Fruit fly (Drosophila melanogaster) whole organism, embryonic: ENCODE measurements around the gene CG16758.

Experiments used
- ATbp ChIP-seq: fragments of 200-800 bp; sonication (Bioruptor generic); optimal IDR thresholded peaks from 2 replicates; lab custom pipeline; 2017; ENCODE audit warnings: missing biosample characterization, mild to moderate bottlenecking, missing genetic modification characterization, missing genetic modification reagents
- CG15073 ChIP-seq: fragments of 200-800 bp; sonication (Bioruptor generic); optimal IDR thresholded peaks from 2 replicates; lab custom pipeline; 2016; ENCODE audit warnings: missing biosample characterization, missing genetic modification characterization
- CG32772 ChIP-seq: fragments of 200-800 bp; sonication (Bioruptor generic); IDR thresholded peaks from 2 replicates; pipeline ENCODE4 v1.3.6; 2022; ENCODE audit warnings: missing biosample characterization, missing genetic modification characterization
- CG34224 ChIP-seq: fragments of 200-800 bp; sonication (Bioruptor generic); IDR thresholded peaks from 3 replicates; pipeline ENCODE4 v1.3.6; 2022; ENCODE audit warnings: missing biosample characterization, missing genetic modification characterization; ENCODE audit not compliant: partially characterized antibody
- CG9932 ChIP-seq: fragments of 200-800 bp; sonication (Bioruptor generic); IDR thresholded peaks from 2 replicates; pipeline ENCODE4 v1.3.6; 2022; ENCODE audit warnings: missing biosample characterization, missing genetic modification characterization
- D19B ChIP-seq: fragments of 200-800 bp; sonication (Bioruptor generic); optimal IDR thresholded peaks from 2 replicates; lab custom pipeline; 2017; ENCODE audit warnings: missing biosample characterization, mild to moderate bottlenecking, missing genetic modification characterization
- Gug ChIP-seq: fragments of 200-800 bp; sonication (Bioruptor generic); IDR thresholded peaks from 4 replicates; pipeline ENCODE4 v1.3.6; 2022; ENCODE audit warnings: missing biosample characterization, missing genetic modification characterization
- Hand ChIP-seq: fragments of 200-800 bp; sonication (Bioruptor generic); optimal IDR thresholded peaks from 2 replicates; lab custom pipeline; 2017; ENCODE audit warnings: mild to moderate bottlenecking, missing biosample characterization, missing genetic modification reagents, missing genetic modification characterization
- Sox102F ChIP-seq: fragments of 200-800 bp; sonication (Bioruptor generic); optimal IDR thresholded peaks from 2 replicates; lab custom pipeline; 2018; ENCODE audit warnings: missing biosample characterization, mild to moderate bottlenecking, missing genetic modification characterization, moderate library complexity
- bbx ChIP-seq: fragments of 200-800 bp; sonication (Bioruptor generic); IDR thresholded peaks from 2 replicates; pipeline ENCODE4 v1.3.6; 2022; ENCODE audit warnings: missing biosample characterization, missing genetic modification characterization; ENCODE audit not compliant: partially characterized antibody
- bcd ChIP-seq: fragments of 200-800 bp; sonication (Bioruptor generic); optimal IDR thresholded peaks from 2 replicates; lab custom pipeline; 2017; ENCODE audit warnings: missing biosample characterization, mild to moderate bottlenecking, missing genetic modification characterization
- fd3F ChIP-seq: fragments of 200-800 bp; sonication (Bioruptor generic); optimal IDR thresholded peaks from 2 replicates; lab custom pipeline; 2018; ENCODE audit warnings: missing biosample characterization, mild to moderate bottlenecking, missing genetic modification characterization, moderate library complexity
- odd ChIP-seq: fragments of 200-800 bp; sonication (Bioruptor generic); optimal IDR thresholded peaks from 2 replicates; lab custom pipeline; 2017; ENCODE audit warnings: missing biosample characterization, mild to moderate bottlenecking, missing genetic modification characterization
- pnt ChIP-seq: fragments of 200-800 bp; sonication (Bioruptor generic); optimal IDR thresholded peaks from 3 replicates; lab custom pipeline; 2016; ENCODE audit warnings: missing biosample characterization, missing genetic modification characterization

DNA sequence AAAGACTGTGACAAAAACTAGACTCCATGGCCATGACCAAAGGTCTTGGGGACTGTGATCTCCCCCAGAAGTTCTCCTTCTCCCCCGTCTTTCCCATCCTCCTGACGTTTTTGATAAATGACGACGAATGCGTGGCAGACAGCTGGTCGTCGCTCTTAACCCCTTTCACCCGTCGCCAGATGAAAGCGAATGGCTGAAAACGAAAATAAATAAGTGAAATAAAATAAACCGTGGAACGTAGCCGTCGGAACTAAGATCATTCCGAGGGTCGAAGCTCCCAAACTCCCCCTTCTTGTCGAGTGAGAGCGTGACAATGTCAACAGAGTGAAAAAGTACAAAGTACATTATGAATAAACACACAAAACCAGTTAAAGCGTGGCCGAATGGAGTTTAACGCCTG, 42.5 kb upstream of the CG16758 start:
- peak; percentile 9 for TF ChIP-seq ATbp (GFP tag; lab: Kevin White, UChicago)
- no peak for TF ChIP-seq bcd (GFP tag; lab: Kevin White, UChicago)
- no peak for TF ChIP-seq Sox102F (GFP tag; lab: Kevin White, UChicago)
- TF ChIP-seq D19B (GFP tag; lab: Kevin White, UChicago), result no peak
- no peak for TF ChIP-seq Gug (GFP tag; lab: Robert Waterston, UW)
- no peak for TF ChIP-seq CG15073
- TF ChIP-seq fd3F, result no peak
- no peak for TF ChIP-seq CG32772
- TF ChIP-seq CG34224 (GFP tag; lab: Robert Waterston, UW), result no peak
- TF ChIP-seq CG9932, result no peak
- TF ChIP-seq odd (GFP tag; lab: Kevin White, UChicago), result no peak
- TF ChIP-seq Hand (GFP tag; lab: Kevin White, UChicago), result no peak
- TF ChIP-seq bbx (GFP tag; lab: Robert Waterston, UW), result no peak
- TF ChIP-seq pnt, result no peak
